Worm (Caenorhabditis elegans) whole organism, mixed stage, embryonic: ENCODE results near the gene Y43F8B.22.

Experiments
- blmp-1 ChIP-seq: fragments of 150-350 bp; optimal IDR thresholded peaks from 2 replicates; lab custom pipeline; 2014; ENCODE audit warnings: missing biosample characterization, missing genetic modification characterization
- ces-1 ChIP-seq: fragments of 150-350 bp; optimal IDR thresholded peaks from 2 replicates; lab custom pipeline; 2014; ENCODE audit warnings: missing biosample characterization, missing genetic modification reagents, missing genetic modification characterization
- elt-1 ChIP-seq: sonication (generic microtip); optimal IDR thresholded peaks from 2 replicates; lab custom pipeline; 2017; ENCODE audit warnings: missing genetic modification characterization, mild to moderate bottlenecking, missing compliant biosample characterization, antibody characterized with exemption, moderate library complexity, borderline replicate concordance; ENCODE audit not compliant: insufficient read depth
- lin-13 ChIP-seq: fragments of 150-350 bp; optimal IDR thresholded peaks from 2 replicates; lab custom pipeline; 2014; ENCODE audit warnings: missing biosample characterization, missing genetic modification characterization
- mab-5 ChIP-seq: fragments of 150-350 bp; optimal IDR thresholded peaks from 2 replicates; lab custom pipeline; 2014; ENCODE audit warnings: missing biosample characterization, missing genetic modification characterization
- mep-1 ChIP-seq: fragments of 150-350 bp; optimal IDR thresholded peaks from 2 replicates; lab custom pipeline; 2017; ENCODE audit warnings: missing biosample characterization, missing genetic modification reagents, missing genetic modification characterization, inconsistent platforms
- nhr-28 ChIP-seq: fragments of 150-350 bp; optimal IDR thresholded peaks from 2 replicates; lab custom pipeline; 2014; ENCODE audit warnings: missing biosample characterization, missing genetic modification characterization
- pha-4 ChIP-seq: fragments of 150-350 bp; optimal IDR thresholded peaks from 2 replicates; lab custom pipeline; 2018; ENCODE audit warnings: missing biosample characterization, missing genetic modification reagents, missing genetic modification characterization
- snpc-4 ChIP-seq: fragments of 150-350 bp; optimal IDR thresholded peaks from 2 replicates; lab custom pipeline; 2014; ENCODE audit warnings: missing biosample characterization, missing genetic modification characterization
- unc-62 ChIP-seq: fragments of 150-350 bp; optimal IDR thresholded peaks from 2 replicates; lab custom pipeline; 2014; ENCODE audit warnings: missing biosample characterization, missing genetic modification reagents, missing genetic modification characterization

DNA sequence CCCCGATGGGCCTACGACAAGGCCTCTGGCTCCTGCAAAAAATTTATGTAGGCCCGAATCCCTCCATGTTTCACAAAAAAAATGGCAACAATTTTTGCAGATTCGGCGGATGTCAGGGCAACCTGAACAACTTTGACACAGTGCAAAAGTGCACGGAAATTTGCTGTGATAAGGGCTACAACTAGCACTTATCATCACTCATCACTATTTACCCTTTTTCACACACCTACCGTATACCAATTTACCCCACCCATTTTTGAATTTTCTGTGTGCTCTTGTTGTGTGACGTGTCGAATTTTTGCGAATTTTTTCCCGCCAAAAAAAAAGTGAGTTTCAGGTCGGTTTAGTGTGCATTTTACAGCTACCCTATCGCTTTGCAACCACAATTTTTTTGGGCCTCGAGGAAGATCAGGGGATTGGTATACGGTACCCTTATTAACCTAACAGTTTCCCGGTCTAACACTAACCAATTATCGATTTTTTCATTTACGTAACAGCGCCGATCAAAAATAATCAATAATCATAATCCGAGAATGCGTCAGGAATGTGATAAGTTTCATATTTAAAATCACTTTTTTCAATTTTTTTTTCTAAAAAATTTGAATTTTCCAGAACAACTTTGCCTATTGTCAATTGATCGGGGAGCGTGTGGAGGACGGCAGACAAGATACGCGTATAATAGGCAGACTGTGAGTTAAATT, 36.0 kb downstream of the Y43F8B.22 start:
- TF ChIP-seq blmp-1 (no peak), snpc-4 (tag; lab: Kevin White, UChicago) (no peak), elt-1 (tag; lab: Kevin White, UChicago) (no peak), mab-5 (no peak), unc-62 (GFP tag; lab: Kevin White, UChicago) (no peak), mep-1 (tag; lab: Kevin White, UChicago) (no peak), ces-1 (GFP tag; lab: Kevin White, UChicago) (no peak), pha-4 (no peak), lin-13 (tag; lab: Kevin White, UChicago) (no peak), nhr-28 (tag; lab: Kevin White, UChicago) (no peak)
